Worm (Caenorhabditis elegans) whole organism, L1 larva: ENCODE data around the gene rps-5.

Experiments
- C04F5.9 ChIP-seq: sonication (generic microtip); optimal IDR thresholded peaks from 2 replicates; lab custom pipeline; 2016; ENCODE audit warnings: missing genetic modification characterization, missing compliant biosample characterization
- F16B12.6 ChIP-seq: fragments of 150-350 bp; optimal IDR thresholded peaks from 2 replicates; lab custom pipeline; 2014; ENCODE audit warnings: missing biosample characterization, missing genetic modification characterization
- aha-1 ChIP-seq: fragments of 150-350 bp; optimal IDR thresholded peaks from 2 replicates; lab custom pipeline; 2014; ENCODE audit warnings: missing biosample characterization, missing genetic modification characterization
- aly-2 ChIP-seq: fragments of 150-350 bp; optimal IDR thresholded peaks from 2 replicates; lab custom pipeline; 2014; ENCODE audit warnings: missing biosample characterization, missing genetic modification characterization
- ama-1 ChIP-seq: fragments of 150-350 bp; optimal IDR thresholded peaks from 2 replicates; lab custom pipeline; 2014
- blmp-1 ChIP-seq: fragments of 150-350 bp; optimal IDR thresholded peaks from 2 replicates; lab custom pipeline; 2014; ENCODE audit warnings: missing biosample characterization, missing genetic modification characterization
- ceh-63 ChIP-seq: fragments of 200-800 bp; sonication (Bioruptor generic); optimal IDR thresholded peaks from 2 replicates; lab custom pipeline; 2018; ENCODE audit warnings: mild to moderate bottlenecking, missing genetic modification characterization, missing compliant biosample characterization
- ceh-8 ChIP-seq: fragments of 200-800 bp; sonication (Bioruptor generic); optimal IDR thresholded peaks from 2 replicates; lab custom pipeline; 2018; ENCODE audit warnings: mild to moderate bottlenecking, missing genetic modification characterization, moderate library complexity, missing compliant biosample characterization
- ceh-88 ChIP-seq: fragments of 200-800 bp; sonication (Bioruptor generic); IDR thresholded peaks from 2 replicates; pipeline ENCODE4 v1.3.6; 2022; ENCODE audit warnings: missing genetic modification characterization, missing compliant biosample characterization
- ceh-90 ChIP-seq: sonication (generic microtip); optimal IDR thresholded peaks from 2 replicates; lab custom pipeline; 2016; ENCODE audit warnings: missing genetic modification characterization, missing compliant biosample characterization
- dpl-1 ChIP-seq, 3 experiments: fragments of 150-350 bp in 2 of 3; sonication (generic microtip) in 1 of 3; optimal IDR thresholded peaks; 2 replicates each; lab custom pipeline; 2014 to 2017; ENCODE audit warnings: missing biosample characterization in 3 of 3, missing genetic modification characterization in 3 of 3, missing genetic modification reagents in 3 of 3
- efl-3 ChIP-seq: fragments of 200-800 bp; sonication (Bioruptor generic); optimal IDR thresholded peaks from 2 replicates; lab custom pipeline; 2018; ENCODE audit warnings: mild to moderate bottlenecking, missing genetic modification characterization, missing compliant biosample characterization
- egl-13 ChIP-seq: sonication (generic microtip); optimal IDR thresholded peaks from 2 replicates; lab custom pipeline; 2016; ENCODE audit warnings: missing genotype, missing genetic modification reagents, missing genetic modification characterization, missing compliant biosample characterization
- egl-27 ChIP-seq, 2 experiments: fragments of 150-350 bp in 1 of 2; sonication (generic microtip); optimal IDR thresholded peaks; 3 replicates each; lab custom pipeline; 2017 to 2018; ENCODE audit warnings: missing biosample characterization in 2 of 2, missing genetic modification characterization in 2 of 2, missing genetic modification reagents in 2 of 2
- ets-5 ChIP-seq: fragments of 200-800 bp; sonication (Bioruptor generic); IDR thresholded peaks from 2 replicates; pipeline ENCODE4 v1.3.6; 2022; ENCODE audit warnings: missing genetic modification characterization, missing compliant biosample characterization
- fkh-10 ChIP-seq: sonication (generic microtip); optimal IDR thresholded peaks from 2 replicates; lab custom pipeline; 2017; ENCODE audit warnings: missing biosample characterization, missing genetic modification reagents, missing genetic modification characterization
- fkh-4 ChIP-seq: sonication (generic microtip); optimal IDR thresholded peaks from 2 replicates; lab custom pipeline; 2016; ENCODE audit warnings: missing compliant biosample characterization, missing genetic modification characterization, borderline replicate concordance
- fkh-8 ChIP-seq: sonication (generic microtip); optimal IDR thresholded peaks from 2 replicates; lab custom pipeline; 2016; ENCODE audit warnings: mild to moderate bottlenecking, missing genetic modification characterization, missing compliant biosample characterization
- grh-1 ChIP-seq: fragments of 200-800 bp; sonication (Bioruptor generic); IDR thresholded peaks from 2 replicates; pipeline ENCODE4 v1.3.6; 2022; ENCODE audit warnings: missing genetic modification reagents, missing genetic modification characterization, missing compliant biosample characterization
- hlh-17 ChIP-seq: fragments of 200-800 bp; sonication (Bioruptor generic); optimal IDR thresholded peaks from 2 replicates; lab custom pipeline; 2018; ENCODE audit warnings: missing genetic modification characterization, mild to moderate bottlenecking, missing compliant biosample characterization, moderate library complexity, borderline replicate concordance
- hpl-2 ChIP-seq: fragments of 150-350 bp; optimal IDR thresholded peaks from 2 replicates; lab custom pipeline; 2014; ENCODE audit warnings: missing biosample characterization, missing genetic modification reagents, missing genetic modification characterization
- irx-1 ChIP-seq: sonication (generic microtip); optimal IDR thresholded peaks from 2 replicates; lab custom pipeline; 2016; ENCODE audit warnings: missing genetic modification characterization, missing compliant biosample characterization
- isw-1 ChIP-seq: fragments of 200-800 bp; sonication (Bioruptor generic); IDR thresholded peaks from 2 replicates; pipeline ENCODE4 v1.3.6; 2022; ENCODE audit warnings: missing genetic modification characterization, missing compliant biosample characterization
- jun-1 ChIP-seq: fragments of 150-350 bp; optimal IDR thresholded peaks from 2 replicates; lab custom pipeline; 2014; ENCODE audit warnings: missing biosample characterization, missing genetic modification reagents, missing genetic modification characterization
- lin-13 ChIP-seq: fragments of 150-350 bp; optimal IDR thresholded peaks from 2 replicates; lab custom pipeline; 2014; ENCODE audit warnings: missing biosample characterization, missing genetic modification reagents, missing genetic modification characterization
- lin-14 ChIP-seq: fragments of 200-800 bp; sonication (Bioruptor generic); optimal IDR thresholded peaks from 2 replicates; lab custom pipeline; 2018; ENCODE audit warnings: mild to moderate bottlenecking, missing genetic modification characterization, moderate library complexity, missing compliant biosample characterization
- lin-15B ChIP-seq: fragments of 150-350 bp; sonication (generic microtip); optimal IDR thresholded peaks from 3 replicates; lab custom pipeline; 2014; ENCODE audit warnings: missing biosample characterization, missing genetic modification characterization
- lin-35 ChIP-seq, 2 experiments: fragments of 150-350 bp; optimal IDR thresholded peaks; 2 replicates each; lab custom pipeline; 2014; ENCODE audit warnings: missing biosample characterization in 2 of 2, missing genetic modification characterization in 2 of 2, missing genetic modification reagents in 2 of 2
- lsy-2 ChIP-seq, 2 experiments: fragments of 150-350 bp; optimal IDR thresholded peaks; 2 replicates each; lab custom pipeline; 2014; ENCODE audit warnings: missing biosample characterization in 2 of 2, missing genetic modification characterization in 2 of 2
- mep-1 ChIP-seq: fragments of 150-350 bp; optimal IDR thresholded peaks from 2 replicates; lab custom pipeline; 2014; ENCODE audit warnings: missing biosample characterization, missing genetic modification characterization
- nhr-11 ChIP-seq: fragments of 150-350 bp; optimal IDR thresholded peaks from 2 replicates; lab custom pipeline; 2014; ENCODE audit warnings: missing biosample characterization, missing genetic modification characterization
- nhr-19 ChIP-seq: fragments of 200-800 bp; sonication (Bioruptor generic); conservative IDR thresholded peaks from 2 replicates; pipeline ENCODE4 v1.3.6; 2022; ENCODE audit warnings: missing genetic modification characterization, missing compliant biosample characterization
- nhr-20 ChIP-seq: sonication (generic microtip); optimal IDR thresholded peaks from 2 replicates; lab custom pipeline; 2016; ENCODE audit warnings: mild to moderate bottlenecking, missing genetic modification characterization, missing compliant biosample characterization
- nhr-76 ChIP-seq: sonication (generic microtip); optimal IDR thresholded peaks from 2 replicates; lab custom pipeline; 2017; ENCODE audit warnings: missing biosample characterization, missing genetic modification characterization
- nhr-77 ChIP-seq: fragments of 150-350 bp; optimal IDR thresholded peaks from 2 replicates; lab custom pipeline; 2014; ENCODE audit warnings: missing biosample characterization, missing genetic modification characterization
- nhr-84 ChIP-seq: sonication (generic microtip); optimal IDR thresholded peaks from 2 replicates; lab custom pipeline; 2017; ENCODE audit warnings: missing biosample characterization, missing genetic modification characterization
- nhr-85 ChIP-seq: sonication (generic microtip); peaks from one replicate; lab custom pipeline; 2016; ENCODE audit warnings: missing genetic modification characterization, inconsistent platforms, missing compliant biosample characterization
- nhr-90 ChIP-seq: sonication (generic microtip); optimal IDR thresholded peaks from 2 replicates; lab custom pipeline; 2016; ENCODE audit warnings: mild to moderate bottlenecking, missing genetic modification characterization, missing compliant biosample characterization; ENCODE audit not compliant: poor library complexity
- pax-3 ChIP-seq: fragments of 200-800 bp; sonication (Bioruptor generic); optimal IDR thresholded peaks from 2 replicates; lab custom pipeline; 2018; ENCODE audit warnings: mild to moderate bottlenecking, missing genetic modification characterization, moderate library complexity, missing compliant biosample characterization
- pqm-1 ChIP-seq: sonication (generic microtip); optimal IDR thresholded peaks from 3 replicates; lab custom pipeline; 2017; ENCODE audit warnings: missing biosample characterization, missing genetic modification characterization
- rnt-1 ChIP-seq: sonication (generic microtip); optimal IDR thresholded peaks from 2 replicates; lab custom pipeline; 2016; ENCODE audit warnings: mild to moderate bottlenecking, missing genetic modification characterization, moderate library complexity, missing compliant biosample characterization
- skn-1 ChIP-seq: fragments of 150-350 bp; optimal IDR thresholded peaks from 2 replicates; lab custom pipeline; 2014; ENCODE audit warnings: missing biosample characterization, missing genetic modification characterization
- snu-23 ChIP-seq: sonication (generic microtip); optimal IDR thresholded peaks from 2 replicates; lab custom pipeline; 2016; ENCODE audit warnings: missing genetic modification characterization, missing compliant biosample characterization
- sptf-1 ChIP-seq: fragments of 150-350 bp; optimal IDR thresholded peaks from 2 replicates; lab custom pipeline; 2014; ENCODE audit warnings: missing biosample characterization, missing genetic modification characterization
- swsn-7 ChIP-seq: sonication (generic microtip); optimal IDR thresholded peaks from 2 replicates; lab custom pipeline; 2016; ENCODE audit warnings: missing genetic modification characterization, missing compliant biosample characterization
- tbx-2 ChIP-seq: sonication (generic microtip); optimal IDR thresholded peaks from 2 replicates; lab custom pipeline; 2016; ENCODE audit warnings: missing genetic modification characterization, missing compliant biosample characterization
- unc-62 ChIP-seq: fragments of 150-350 bp; optimal IDR thresholded peaks from 2 replicates; lab custom pipeline; 2014; ENCODE audit warnings: missing biosample characterization, missing genetic modification reagents, missing genetic modification characterization
- unc-86 ChIP-seq: sonication (generic microtip); optimal IDR thresholded peaks from 2 replicates; lab custom pipeline; 2016; ENCODE audit warnings: missing genetic modification characterization, missing compliant biosample characterization
- vab-15 ChIP-seq: sonication (generic microtip); optimal IDR thresholded peaks from 2 replicates; lab custom pipeline; 2017; ENCODE audit warnings: missing genotype, mild to moderate bottlenecking, missing genetic modification characterization, missing compliant biosample characterization
- zag-1 ChIP-seq: fragments of 150-350 bp; optimal IDR thresholded peaks from 2 replicates; lab custom pipeline; 2014; ENCODE audit warnings: missing biosample characterization, missing genetic modification characterization
- ztf-4 ChIP-seq: fragments of 150-350 bp; optimal IDR thresholded peaks from 2 replicates; lab custom pipeline; 2014; ENCODE audit warnings: missing biosample characterization, missing genetic modification characterization

Gene rps-5

DNA sequence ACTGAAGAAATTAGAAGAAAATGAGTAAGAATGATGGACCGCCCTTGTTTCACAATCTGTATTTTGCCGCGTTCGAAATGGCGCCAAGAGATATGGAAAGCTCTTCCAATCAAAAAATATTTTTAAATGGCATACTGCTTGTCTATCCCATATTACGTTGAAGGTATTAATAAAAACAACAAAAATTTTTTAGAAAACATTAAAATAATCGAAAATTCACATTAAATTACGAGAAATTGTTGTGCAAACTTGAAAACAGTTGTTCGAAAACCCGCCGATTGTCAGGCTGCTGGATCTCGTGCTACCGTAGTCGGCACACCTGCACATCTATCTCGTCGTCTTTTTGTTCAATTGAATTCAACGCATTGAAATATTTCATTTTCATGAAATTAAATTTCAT, 27.2 kb downstream of the rps-5 start, which contains the start of gene klc-1:
Gene klc-1, plus strand, starts transcription at position 127 of the 400 bp plus-strand sequence.
- TF ChIP-seq lsy-2 (tag; optimal IDR thresholded peaks at IDR 0.05; lab: Kevin White, UChicago): peak; percentile 40 to 69
- TF ChIP-seq dpl-1 (GFP tag; optimal IDR thresholded peaks at IDR 0.05; lab: Kevin White, UChicago): peak in 1 of 3 experiments; percentile 2
- TF ChIP-seq F16B12.6 (tag; lab: Kevin White, UChicago): no peak
- no peak for TF ChIP-seq hlh-17
- no peak for TF ChIP-seq efl-3

DNA sequence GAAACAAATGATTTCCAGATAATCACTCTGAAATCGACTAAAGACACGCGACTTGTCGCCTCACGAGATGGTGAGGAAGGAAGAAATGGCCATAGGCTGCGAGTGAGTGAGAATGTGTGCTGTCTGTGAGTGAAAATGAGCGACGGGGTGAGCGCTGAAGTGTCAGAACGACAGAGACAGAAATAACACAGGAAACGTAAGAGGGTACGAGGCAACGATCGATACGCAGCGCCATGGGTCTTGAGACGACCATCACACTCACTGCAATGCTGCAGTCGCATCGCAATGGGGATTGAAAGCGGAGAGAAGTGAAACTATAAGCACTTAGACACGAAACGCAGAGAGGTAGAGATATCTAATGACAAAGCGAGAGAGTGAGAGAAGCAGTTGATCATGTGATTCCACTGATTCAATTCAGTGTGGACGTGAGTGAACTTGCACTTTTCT, 28.0 kb downstream of the rps-5 start:
- TF ChIP-seq aha-1 (tag; lab: Kevin White, UChicago) (peak; percentile 42), lin-15B (no peak), fkh-10 (GFP tag; lab: Kevin White, UChicago) (peak; percentile 92), swsn-7 (tag; lab: Kevin White, UChicago) (peak; percentile 96), nhr-20 (tag; lab: Kevin White, UChicago) (peak; percentile 96), ztf-4 (peak; percentile 95), lin-14 (GFP tag; lab: Kevin White, UChicago) (peak; percentile 98), grh-1 (GFP tag; lab: Robert Waterston, UW) (peak; percentile 76), sptf-1 (tag; lab: Kevin White, UChicago) (no peak), ets-5 (GFP tag; lab: Robert Waterston, UW) (no peak), nhr-85 (tag; lab: Kevin White, UChicago) (peak; percentile 98), jun-1 (peak; percentile 92), pqm-1 (tag; lab: Kevin White, UChicago) (no peak), egl-27 (tag; optimal IDR thresholded peaks at IDR 0.05; lab: Kevin White, UChicago) (peak; percentile 32 to 66), zag-1 (tag; lab: Kevin White, UChicago) (peak; percentile 100), C04F5.9 (tag; lab: Kevin White, UChicago) (peak; percentile 67), nhr-84 (tag; lab: Kevin White, UChicago) (no peak), vab-15 (peak; percentile 63), ama-1 (lab: Kevin White, UChicago) (peak; percentile 73), unc-62 (no peak), ceh-8 (peak; percentile 89), pax-3 (tag; lab: Kevin White, UChicago) (peak; percentile 70), skn-1 (peak; percentile 73), lin-13 (GFP tag; lab: Kevin White, UChicago) (peak; percentile 93), mep-1 (tag; lab: Kevin White, UChicago) (peak; percentile 96), nhr-76 (tag; lab: Kevin White, UChicago) (no peak), isw-1 (GFP tag; lab: Robert Waterston, UW) (peak; percentile 84), fkh-8 (tag; lab: Kevin White, UChicago) (peak; percentile 97), ceh-63 (GFP tag; lab: Kevin White, UChicago) (no peak), nhr-90 (peak; percentile 90), egl-13 (tag; lab: Kevin White, UChicago) (peak; percentile 91), irx-1 (tag; lab: Kevin White, UChicago) (peak; percentile 87), nhr-77 (tag; lab: Kevin White, UChicago) (peak; percentile 95), snu-23 (GFP tag; lab: Kevin White, UChicago) (peak; percentile 98), fkh-4 (peak; percentile 57), ceh-88 (GFP tag; lab: Robert Waterston, UW) (0 out of 2 replicates have a peak, but pooled peaks have one; percentile 52), F16B12.6 (tag; lab: Kevin White, UChicago) (peak; percentile 34), nhr-19 (GFP tag; lab: Robert Waterston, UW) (peak; percentile 91), aly-2 (peak; percentile 73), unc-86 (tag; lab: Kevin White, UChicago) (peak; percentile 92), lin-35 (GFP tag; optimal IDR thresholded peaks at IDR 0.05; lab: Kevin White, UChicago) (peak; percentile 85 to 87), ceh-90 (tag; lab: Kevin White, UChicago) (no peak), rnt-1 (tag; lab: Kevin White, UChicago) (peak; percentile 84), hpl-2 (GFP tag; lab: Kevin White, UChicago) (peak; percentile 54), tbx-2 (tag; lab: Kevin White, UChicago) (peak; percentile 97), nhr-11 (tag; lab: Kevin White, UChicago) (peak; percentile 90), efl-3 (no peak), blmp-1 (peak; percentile 86)
